Worm (Caenorhabditis elegans) whole organism, L3 larva: ENCODE results near the gene ZC395.4.

Experiments used
- R02D3.7 ChIP-seq: fragments of 150-350 bp; optimal IDR thresholded peaks from 2 replicates; lab custom pipeline; 2014; ENCODE audit warnings: missing biosample characterization, missing genetic modification characterization
- ceh-28 ChIP-seq: fragments of 150-350 bp; optimal IDR thresholded peaks from 2 replicates; lab custom pipeline; 2014; ENCODE audit warnings: missing biosample characterization, missing genetic modification reagents, missing genetic modification characterization
- fkh-2 ChIP-seq: fragments of 150-350 bp; optimal IDR thresholded peaks from 2 replicates; lab custom pipeline; 2014; ENCODE audit warnings: missing biosample characterization, missing genetic modification reagents, missing genetic modification characterization

- TF ChIP-seq R02D3.7 (no peak), ceh-28 (tag; lab: Kevin White, UChicago) (no peak), fkh-2 (tag; lab: Kevin White, UChicago) (no peak)
Measured at ce11 chrIII:5222777-5223176, 47.1 kb upstream of the ZC395.4 start.
